Worm (Caenorhabditis elegans): Measurements from ENCODE around the gene dlg-1.
A peak's percentile ranks its signal among the peaks of the same experiment; 100 is the strongest.

The dlg-1 gene

DNA sequence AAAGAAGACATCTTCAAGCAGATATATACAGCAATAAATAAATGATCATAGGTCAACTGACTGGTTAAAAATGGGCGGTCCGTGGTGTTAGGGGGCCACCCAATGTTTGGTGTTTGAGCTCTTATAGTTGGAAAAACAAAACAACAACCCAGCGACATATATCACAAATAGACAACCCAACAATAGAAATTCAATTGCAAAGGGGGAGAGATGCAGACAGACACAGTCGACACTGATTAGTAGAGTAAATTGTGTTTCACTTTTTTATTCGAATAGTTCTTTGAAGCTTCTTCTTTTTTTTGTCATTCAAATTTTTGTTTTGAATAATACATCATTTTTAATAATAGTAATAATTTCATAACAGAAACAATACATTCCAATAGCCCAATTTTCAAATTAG lies 36.0 kb downstream of the dlg-1 start:
- TF ChIP-seq fkh-10 (GFP tag; optimal IDR thresholded peaks at IDR 0.05) (peak; percentile 3), egl-27 (tag; optimal IDR thresholded peaks at IDR 0.05) (no peak)

DNA sequence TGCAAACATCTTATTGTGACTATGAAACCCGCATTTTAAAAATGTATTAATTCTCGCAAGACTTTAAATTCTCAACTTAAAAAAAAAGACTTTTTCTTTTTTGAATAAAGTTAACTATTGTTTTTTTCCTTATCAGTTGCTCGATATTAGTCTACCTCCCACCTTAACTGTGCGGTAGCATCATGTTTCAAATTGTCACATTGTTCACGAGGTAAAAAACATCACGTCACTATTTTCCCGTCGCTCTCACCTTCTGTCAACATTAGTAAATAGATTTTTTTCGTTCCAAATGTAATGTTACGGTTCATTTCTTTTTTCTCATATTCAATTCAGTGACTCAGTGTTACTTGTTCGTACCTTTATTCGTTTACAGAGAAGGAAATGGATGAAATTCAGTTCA lies 36.9 kb downstream of the dlg-1 start:
- TF ChIP-seq zag-1 (tag; optimal IDR thresholded peaks at IDR 0.05): no peak
- peak; percentile 9 for TF ChIP-seq elt-2 (tag; optimal IDR thresholded peaks at IDR 0.05)
- TF ChIP-seq fkh-2 (tag; optimal IDR thresholded peaks at IDR 0.05): no peak
- TF ChIP-seq nhr-76 (tag; optimal IDR thresholded peaks at IDR 0.05): no peak
- TF ChIP-seq unc-62 (GFP tag; optimal IDR thresholded peaks at IDR 0.05): no peak
- TF ChIP-seq pqm-1 (tag; optimal IDR thresholded peaks at IDR 0.05): peak; percentile 40
- no peak for TF ChIP-seq hmg-11 (tag; optimal IDR thresholded peaks at IDR 0.05)
- no peak for TF ChIP-seq lin-15B (tag; optimal IDR thresholded peaks at IDR 0.05)
- no peak for TF ChIP-seq R02D3.7 (tag; optimal IDR thresholded peaks at IDR 0.05)
- no peak for TF ChIP-seq nhr-25 (tag; optimal IDR thresholded peaks at IDR 0.05)
- TF ChIP-seq mdl-1 (tag; optimal IDR thresholded peaks at IDR 0.05): no peak
- peak; percentile 69 for TF ChIP-seq pha-4 (tag; optimal IDR thresholded peaks at IDR 0.05)
- TF ChIP-seq snpc-4 (tag; optimal IDR thresholded peaks at IDR 0.05): no peak
- TF ChIP-seq ama-1 (optimal IDR thresholded peaks at IDR 0.05): no peak
- TF ChIP-seq elt-1 (tag; optimal IDR thresholded peaks at IDR 0.05): no peak
- TF ChIP-seq lin-39 (tag; optimal IDR thresholded peaks at IDR 0.05): no peak
- TF ChIP-seq nhr-77 (tag; optimal IDR thresholded peaks at IDR 0.05): no peak
- TF ChIP-seq mml-1 (tag; optimal IDR thresholded peaks at IDR 0.05): no peak

DNA sequence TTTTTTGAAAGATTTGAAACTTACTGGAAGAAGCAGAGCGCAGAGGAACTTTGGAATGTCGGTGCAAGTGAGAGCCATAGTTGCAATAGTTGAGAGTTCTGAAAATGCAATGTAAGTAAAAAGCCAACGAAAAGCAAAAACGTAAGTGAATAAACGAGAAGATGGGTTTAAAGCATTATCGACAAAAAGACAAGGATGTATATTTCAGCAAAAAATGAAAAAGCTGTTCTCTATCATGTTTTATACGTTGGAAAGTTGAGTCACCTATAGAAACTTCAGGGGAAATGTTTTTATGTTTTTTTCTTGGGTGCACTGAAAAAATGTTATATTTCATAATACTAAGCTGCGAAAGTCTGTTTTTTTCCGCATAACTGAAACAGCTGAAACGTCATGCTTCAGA lies 37.6 kb downstream of the dlg-1 start, which contains the start of gene T23F2.5:
Gene T23F2.5 (minus strand): TSS at position 101 of the 400 bp plus-strand sequence.
- TF ChIP-seq sea-2 (GFP tag; optimal IDR thresholded peaks at IDR 0.05) (no peak), nhr-11 (tag; optimal IDR thresholded peaks at IDR 0.05) (peak; percentile 19)

DNA sequence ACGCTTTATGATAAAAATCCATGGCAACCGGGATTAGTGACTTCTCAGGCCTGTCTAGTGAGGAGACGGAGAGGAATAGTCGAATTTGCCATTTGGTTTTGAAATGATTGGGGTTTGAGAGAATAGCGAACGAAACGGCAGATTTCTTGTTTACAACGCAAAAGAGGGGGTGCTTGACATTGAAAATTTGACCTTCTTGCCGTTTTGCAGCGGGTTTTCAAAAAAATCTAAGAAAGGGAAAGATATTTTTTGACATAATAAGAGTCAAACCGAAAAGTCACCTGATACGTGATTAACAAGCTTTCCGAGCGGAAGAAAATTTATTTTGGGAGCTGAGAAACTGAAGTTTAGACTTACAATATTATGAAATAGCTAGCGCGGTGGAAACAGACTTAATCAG lies 38.3 kb downstream of the dlg-1 start:
- TF ChIP-seq nhr-25 (tag; optimal IDR thresholded peaks at IDR 0.05) (peak; percentile 67), nfya-1 (tag; optimal IDR thresholded peaks at IDR 0.05; ENCODE audit: insufficient read depth) (peak; percentile 7), nhr-237 (tag; optimal IDR thresholded peaks at IDR 0.05) (no peak)

DNA sequence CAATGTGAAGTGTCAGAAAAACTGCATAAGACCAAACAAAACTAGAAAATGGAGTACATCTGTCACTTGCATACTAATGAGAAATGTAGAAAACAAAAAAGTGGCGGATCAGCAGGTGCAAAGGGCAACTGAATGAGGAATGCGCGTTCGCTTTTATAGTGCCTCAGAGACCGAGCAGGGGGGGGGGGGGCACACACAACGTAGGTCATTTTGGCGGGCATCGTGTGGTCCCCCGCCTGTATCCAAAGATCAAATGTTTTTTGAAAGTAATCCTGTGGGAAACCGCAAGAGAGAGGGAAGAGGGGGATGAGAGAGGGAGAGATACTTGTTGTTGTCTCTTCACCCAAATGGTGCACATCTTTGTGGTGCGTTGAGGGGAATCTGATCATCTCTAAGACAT lies 38.9 kb downstream of the dlg-1 start:
- TF ChIP-seq skn-1 (tag; optimal IDR thresholded peaks at IDR 0.05) (no peak), ceh-16 (tag; optimal IDR thresholded peaks at IDR 0.05) (no peak), nhr-67 (tag; optimal IDR thresholded peaks at IDR 0.05) (no peak), ztf-4 (tag; optimal IDR thresholded peaks at IDR 0.05) (no peak), unc-62 (GFP tag; optimal IDR thresholded peaks at IDR 0.05) (no peak), nhr-25 (tag; optimal IDR thresholded peaks at IDR 0.05) (no peak), zag-1 (tag; optimal IDR thresholded peaks at IDR 0.05) (no peak)

DNA sequence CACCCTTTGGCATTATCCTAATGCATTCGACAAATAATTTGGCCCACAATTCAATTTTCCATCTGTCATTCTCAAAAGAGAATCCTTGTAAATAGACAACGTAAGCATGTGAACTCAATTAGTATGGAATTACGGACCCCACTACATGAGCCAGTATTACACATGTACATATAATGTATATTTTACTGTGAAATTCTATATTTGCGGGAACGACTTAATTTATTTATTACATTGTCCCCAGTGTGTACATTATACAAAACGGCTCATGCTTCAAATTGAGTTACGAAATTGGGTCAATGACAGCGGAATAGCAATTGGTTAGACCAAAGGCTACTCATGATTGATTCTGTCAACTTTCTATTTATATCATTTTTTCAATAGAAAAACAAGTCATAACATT lies 40.1 kb downstream of the dlg-1 start:
- TF ChIP-seq nhr-43 (tag; optimal IDR thresholded peaks at IDR 0.05; ENCODE audit: poor library complexity, severe bottlenecking): peak; percentile 1
- no peak for TF ChIP-seq nhr-28 (tag; optimal IDR thresholded peaks at IDR 0.05)
- TF ChIP-seq ceh-28 (tag; optimal IDR thresholded peaks at IDR 0.05): no peak
- peak; percentile 26 for TF ChIP-seq nhr-23 (tag; optimal IDR thresholded peaks at IDR 0.05)
- TF ChIP-seq pha-4 (tag; optimal IDR thresholded peaks at IDR 0.05): peak; percentile 18
- peak; percentile 17 for TF ChIP-seq elt-2 (tag; optimal IDR thresholded peaks at IDR 0.05)
- no peak for TF ChIP-seq mml-1 (tag; optimal IDR thresholded peaks at IDR 0.05)

All from whole organism, L3 larva.